Worm (Caenorhabditis elegans) whole organism, L4 larva: ENCODE measurements around the gene irld-39.
A peak's percentile ranks its signal among the peaks of the same experiment; 100 is the strongest.

Source experiments
- F10B5.3 ChIP-seq: sonication (generic microtip); optimal IDR thresholded peaks from 2 replicates; lab custom pipeline; 2016; ENCODE audit warnings: mild to moderate bottlenecking, missing genetic modification characterization, missing compliant biosample characterization
- F26F4.8 ChIP-seq: fragments of 200-800 bp; sonication (Bioruptor generic); conservative IDR thresholded peaks from 2 replicates; pipeline ENCODE4 v1.3.6; 2022; ENCODE audit warnings: missing genetic modification characterization, missing compliant biosample characterization
- Y48G9A.11 ChIP-seq: fragments of 200-800 bp; sonication (Bioruptor generic); IDR thresholded peaks from 2 replicates; pipeline ENCODE4 v1.3.6; 2022; ENCODE audit warnings: missing genetic modification reagents, missing genetic modification characterization, missing compliant biosample characterization
- Y5F2A.4 ChIP-seq: fragments of 200-800 bp; sonication (Bioruptor generic); optimal IDR thresholded peaks from 2 replicates; lab custom pipeline; 2018; ENCODE audit warnings: mild to moderate bottlenecking, missing genetic modification characterization, missing compliant biosample characterization
- ZK337.2 ChIP-seq: fragments of 200-800 bp; sonication (Bioruptor generic); IDR thresholded peaks from 2 replicates; pipeline ENCODE4 v1.3.6; 2022; ENCODE audit warnings: missing genetic modification reagents, missing genetic modification characterization, missing compliant biosample characterization
- aly-2 ChIP-seq: sonication (generic microtip); optimal IDR thresholded peaks from 2 replicates; lab custom pipeline; 2018; ENCODE audit warnings: missing biosample characterization, missing genetic modification characterization
- ama-1 ChIP-seq: fragments of 150-350 bp; optimal IDR thresholded peaks from 2 replicates; lab custom pipeline; 2014; ENCODE audit warnings: inconsistent platforms, mixed read lengths
- arid-1 ChIP-seq: fragments of 200-800 bp; sonication (Bioruptor generic); conservative IDR thresholded peaks from 2 replicates; pipeline ENCODE4 v1.3.6; 2022; ENCODE audit warnings: missing genetic modification reagents, missing genetic modification characterization, missing compliant biosample characterization
- ceh-62 ChIP-seq: sonication (generic microtip); optimal IDR thresholded peaks from 2 replicates; lab custom pipeline; 2017; ENCODE audit warnings: missing biosample characterization, missing genetic modification characterization
- ceh-82 ChIP-seq: sonication (generic microtip); optimal IDR thresholded peaks from 2 replicates; lab custom pipeline; 2017; ENCODE audit warnings: missing biosample characterization, missing genetic modification characterization
- ces-1 ChIP-seq: fragments of 150-350 bp; sonication (generic microtip); optimal IDR thresholded peaks from 4 replicates; lab custom pipeline; 2014; ENCODE audit warnings: missing biosample characterization, missing genetic modification reagents, missing genetic modification characterization
- duxl-1 ChIP-seq: sonication (generic microtip); optimal IDR thresholded peaks from 2 replicates; lab custom pipeline; 2016; ENCODE audit warnings: mild to moderate bottlenecking, missing genetic modification characterization, moderate library complexity, missing compliant biosample characterization; ENCODE audit not compliant: poor library complexity
- gei-8 ChIP-seq: fragments of 200-800 bp; sonication (Bioruptor generic); optimal IDR thresholded peaks from 2 replicates; lab custom pipeline; 2018; ENCODE audit warnings: mild to moderate bottlenecking, missing genetic modification characterization, missing compliant biosample characterization
- hif-1 ChIP-seq, 2 experiments: sonication (generic microtip); optimal IDR thresholded peaks; 2 replicates each; lab custom pipeline; 2016 to 2017; ENCODE audit warnings: missing compliant biosample characterization in 2 of 2, missing genetic modification characterization in 2 of 2, missing genetic modification reagents in 2 of 2, missing genotype in 2 of 2, mild to moderate bottlenecking in 1 of 2
- hlh-11 ChIP-seq: fragments of 200-800 bp; sonication (Bioruptor generic); optimal IDR thresholded peaks from 2 replicates; lab custom pipeline; 2018; ENCODE audit warnings: mild to moderate bottlenecking, missing genetic modification characterization, missing compliant biosample characterization
- hmg-1.1 ChIP-seq: fragments of 200-800 bp; sonication (Bioruptor generic); IDR thresholded peaks from 2 replicates; pipeline ENCODE4 v1.3.6; 2022; ENCODE audit warnings: missing genetic modification reagents, missing genetic modification characterization, missing compliant biosample characterization
- lin-1 ChIP-seq: fragments of 200-800 bp; sonication (Bioruptor generic); IDR thresholded peaks from 2 replicates; pipeline ENCODE4 v1.3.6; 2022; ENCODE audit warnings: missing genetic modification reagents, missing genetic modification characterization, missing compliant biosample characterization
- lin-13 ChIP-seq: fragments of 150-350 bp; optimal IDR thresholded peaks from 2 replicates; lab custom pipeline; 2014; ENCODE audit warnings: missing biosample characterization, missing genetic modification reagents, missing genetic modification characterization
- lin-15B ChIP-seq: fragments of 150-350 bp; sonication (generic microtip); optimal IDR thresholded peaks from 3 replicates; lab custom pipeline; 2014; ENCODE audit warnings: missing biosample characterization, missing genetic modification characterization
- lin-29 ChIP-seq: fragments of 200-800 bp; sonication (Bioruptor generic); IDR thresholded peaks from 2 replicates; pipeline ENCODE4 v1.3.6; 2022; ENCODE audit warnings: missing genetic modification reagents, missing genetic modification characterization, missing compliant biosample characterization
- lin-39 ChIP-seq: fragments of 150-350 bp; optimal IDR thresholded peaks from 2 replicates; lab custom pipeline; 2014; ENCODE audit warnings: missing biosample characterization, missing genetic modification reagents, missing genetic modification characterization
- lsy-2 ChIP-seq, 2 experiments: fragments of 150-350 bp in 1 of 2; sonication (generic microtip) in 1 of 2; optimal IDR thresholded peaks; 2 replicates each; lab custom pipeline; 2014 to 2017; ENCODE audit warnings: missing biosample characterization in 2 of 2, missing genetic modification characterization in 2 of 2
- madf-5 ChIP-seq, 2 experiments: fragments of 200-800 bp; sonication (Bioruptor generic); IDR thresholded peaks; 2 replicates each; pipeline ENCODE4 v1.3.6; 2022; ENCODE audit warnings: missing compliant biosample characterization in 2 of 2, missing genetic modification characterization in 2 of 2
- mep-1 ChIP-seq: fragments of 150-350 bp; sonication (generic microtip); optimal IDR thresholded peaks from 3 replicates; lab custom pipeline; 2014; ENCODE audit warnings: missing biosample characterization, missing genetic modification characterization
- mxl-2 ChIP-seq: fragments of 200-800 bp; sonication (Bioruptor generic); conservative IDR thresholded peaks from 2 replicates; pipeline ENCODE4 v1.3.6; 2022; ENCODE audit warnings: missing genetic modification reagents, missing genetic modification characterization, missing compliant biosample characterization
- nhr-11 ChIP-seq: fragments of 150-350 bp; optimal IDR thresholded peaks from 2 replicates; lab custom pipeline; 2014; ENCODE audit warnings: missing biosample characterization, missing genetic modification characterization
- nhr-111 ChIP-seq: fragments of 200-800 bp; sonication (Bioruptor generic); optimal IDR thresholded peaks from 2 replicates; lab custom pipeline; 2018; ENCODE audit warnings: mild to moderate bottlenecking, missing genetic modification characterization, missing compliant biosample characterization
- nhr-25 ChIP-seq: sonication (generic microtip); optimal IDR thresholded peaks from 2 replicates; lab custom pipeline; 2017; ENCODE audit warnings: missing genetic modification characterization, mild to moderate bottlenecking, missing compliant biosample characterization, antibody characterized with exemption, moderate library complexity, borderline replicate concordance; ENCODE audit not compliant: insufficient read depth
- nhr-77 ChIP-seq: fragments of 150-350 bp; optimal IDR thresholded peaks from 2 replicates; lab custom pipeline; 2014; ENCODE audit warnings: missing biosample characterization, missing genetic modification characterization
- php-3 ChIP-seq: fragments of 200-800 bp; sonication (Bioruptor generic); IDR thresholded peaks from 2 replicates; pipeline ENCODE4 v1.3.6; 2022; ENCODE audit warnings: missing genetic modification reagents, missing genetic modification characterization, missing compliant biosample characterization
- snpc-1.2 ChIP-seq: fragments of 200-800 bp; sonication (Bioruptor generic); IDR thresholded peaks from 2 replicates; pipeline ENCODE4 v1.3.6; 2022; ENCODE audit warnings: missing genetic modification reagents, missing genetic modification characterization, missing compliant biosample characterization
- snpc-4 ChIP-seq: fragments of 150-350 bp; optimal IDR thresholded peaks from 2 replicates; lab custom pipeline; 2014; ENCODE audit warnings: missing biosample characterization, missing genetic modification characterization
- spr-3 ChIP-seq: fragments of 200-800 bp; sonication (Bioruptor generic); optimal IDR thresholded peaks from 2 replicates; lab custom pipeline; 2018; ENCODE audit warnings: mild to moderate bottlenecking, missing genetic modification characterization, missing compliant biosample characterization
- unc-130 ChIP-seq: sonication (generic microtip); optimal IDR thresholded peaks from 2 replicates; lab custom pipeline; 2016; ENCODE audit warnings: missing genetic modification reagents, missing genetic modification characterization, missing compliant biosample characterization
- vab-7 ChIP-seq: fragments of 200-800 bp; sonication (Bioruptor generic); IDR thresholded peaks from 2 replicates; pipeline ENCODE4 v1.3.6; 2022; ENCODE audit warnings: missing genetic modification reagents, missing genetic modification characterization, missing compliant biosample characterization
- zag-1 ChIP-seq: fragments of 150-350 bp; optimal IDR thresholded peaks from 2 replicates; lab custom pipeline; 2014; ENCODE audit warnings: missing biosample characterization, missing genetic modification characterization
- zfp-2 ChIP-seq: sonication (generic microtip); optimal IDR thresholded peaks from 2 replicates; lab custom pipeline; 2016; ENCODE audit warnings: mild to moderate bottlenecking, missing genetic modification characterization, missing compliant biosample characterization
- zip-11 ChIP-seq: fragments of 200-800 bp; sonication (Bioruptor generic); IDR thresholded peaks from 2 replicates; pipeline ENCODE4 v1.3.6; 2022; ENCODE audit warnings: missing genetic modification characterization, missing compliant biosample characterization
- zip-2 ChIP-seq: fragments of 150-350 bp; optimal IDR thresholded peaks from 2 replicates; lab custom pipeline; 2014; ENCODE audit warnings: missing biosample characterization, missing genetic modification characterization
- ztf-11 ChIP-seq: fragments of 150-350 bp; optimal IDR thresholded peaks from 2 replicates; lab custom pipeline; 2014; ENCODE audit warnings: missing biosample characterization, missing genetic modification characterization

The irld-39 gene

ce11 chrIV:16257330-16257729 lies 24.4 kb downstream of the irld-39 start, which contains the start of gene hlh-31:
TSS of gene hlh-31 (plus strand) at chrIV:16257630.
- TF ChIP-seq mep-1 (tag; lab: Kevin White, UChicago), result no peak
- TF ChIP-seq arid-1 (GFP tag; lab: Robert Waterston, UW), result no peak
- TF ChIP-seq unc-130 (GFP tag; lab: Kevin White, UChicago), result no peak
- TF ChIP-seq lin-1 (GFP tag; lab: Robert Waterston, UW), result no peak
- TF ChIP-seq zfp-2 (tag; lab: Kevin White, UChicago), result no peak
- TF ChIP-seq madf-5 (GFP tag; IDR thresholded peaks at IDR 0.05; lab: Robert Waterston, UW), result no peak
- no peak for TF ChIP-seq zag-1 (tag; lab: Kevin White, UChicago)
- no peak for TF ChIP-seq nhr-25 (tag; lab: Kevin White, UChicago)
- no peak for TF ChIP-seq zip-2 (tag; lab: Kevin White, UChicago)
- no peak for TF ChIP-seq zip-11
- TF ChIP-seq spr-3 (GFP tag; lab: Kevin White, UChicago), result no peak
- no peak for TF ChIP-seq ztf-11 (tag; lab: Kevin White, UChicago)
- no peak for TF ChIP-seq vab-7 (GFP tag; lab: Robert Waterston, UW)
- TF ChIP-seq hmg-1.1 (GFP tag; lab: Robert Waterston, UW), result no peak
- TF ChIP-seq lin-39 (tag; lab: Kevin White, UChicago), result no peak
- TF ChIP-seq aly-2 (tag; lab: Kevin White, UChicago), result no peak
- TF ChIP-seq, all 104 proteins: peak for 0

DNA sequence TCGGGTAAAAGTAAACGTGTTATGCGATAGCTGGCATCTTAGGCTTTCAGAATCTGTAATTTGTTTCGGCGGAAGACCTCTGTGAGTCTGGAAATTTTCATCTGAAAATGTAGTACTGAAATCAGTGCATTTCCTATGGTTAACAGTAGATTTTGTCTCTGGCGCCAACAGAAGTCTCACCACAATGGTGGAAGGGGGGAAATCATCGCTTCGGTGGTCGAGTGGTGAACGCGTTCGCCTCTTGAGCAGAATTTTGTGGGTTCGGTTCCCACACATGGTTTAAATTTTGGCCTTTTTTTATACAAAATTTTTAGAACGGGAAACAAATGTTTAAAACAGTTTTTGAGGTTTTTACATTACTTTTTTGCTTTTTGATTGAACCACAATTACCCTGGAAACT lies 27.3 kb downstream of the irld-39 start:
- peak; percentile 96 for TF ChIP-seq snpc-1.2

- TF ChIP-seq lsy-2 (tag; optimal IDR thresholded peaks at IDR 0.05; lab: Kevin White, UChicago) (no peak), lin-29 (GFP tag; lab: Robert Waterston, UW) (no peak), mxl-2 (GFP tag; lab: Robert Waterston, UW) (no peak), lin-15B (no peak), F10B5.3 (tag; lab: Kevin White, UChicago) (no peak), php-3 (no peak), lin-39 (tag; lab: Kevin White, UChicago) (no peak), hlh-11 (no peak)
Observed at ce11 chrIV:16270955-16271354, 38.0 kb downstream of the irld-39 start, which contains the start of gene F38C2.4. TSS of gene F38C2.4 (plus strand) at chrIV:16271255.

DNA sequence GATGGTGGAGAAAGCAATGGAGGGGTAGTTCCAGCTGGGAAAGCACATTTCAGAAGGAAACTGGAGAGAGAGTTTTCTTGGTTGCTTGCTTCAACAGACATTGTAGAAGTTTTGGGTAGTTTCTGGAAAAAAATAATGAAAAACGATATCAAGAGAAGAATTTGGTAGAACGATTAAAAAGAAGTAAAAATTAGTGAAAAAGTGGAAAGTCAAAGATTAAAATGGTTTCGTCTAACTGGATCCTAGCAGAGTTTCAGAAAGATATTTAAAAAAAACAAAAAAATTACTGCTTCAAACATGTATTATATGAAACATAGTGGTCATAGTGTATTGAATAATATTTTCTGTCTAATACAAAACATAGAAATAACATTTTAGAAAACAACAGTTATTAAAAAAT lies 44.3 kb downstream of the irld-39 start, which contains the start of gene F38C2.7:
Gene F38C2.7, minus strand, starts transcription at position 101 of the 400 bp plus-strand sequence.
- TF ChIP-seq hif-1 (tag; optimal IDR thresholded peaks at IDR 0.05; lab: Kevin White, UChicago), result no peak
- no peak for TF ChIP-seq nhr-11 (tag; lab: Kevin White, UChicago)
- TF ChIP-seq ceh-62 (tag; lab: Kevin White, UChicago), result no peak
- TF ChIP-seq duxl-1, result no peak
- TF ChIP-seq ceh-82, result no peak
- no peak for TF ChIP-seq ces-1 (GFP tag; lab: Kevin White, UChicago)
- TF ChIP-seq ZK337.2 (GFP tag; lab: Robert Waterston, UW), result no peak

- TF ChIP-seq lin-39 (tag; lab: Kevin White, UChicago) (no peak), gei-8 (GFP tag; lab: Kevin White, UChicago) (no peak), nhr-111 (GFP tag; lab: Kevin White, UChicago) (no peak), lin-29 (GFP tag; lab: Robert Waterston, UW) (no peak), hif-1 (tag; optimal IDR thresholded peaks at IDR 0.05; lab: Kevin White, UChicago) (no peak), snpc-4 (tag; lab: Kevin White, UChicago) (no peak), Y5F2A.4 (no peak), F26F4.8 (GFP tag; lab: Robert Waterston, UW) (no peak), zfp-2 (tag; lab: Kevin White, UChicago) (no peak), hmg-1.1 (GFP tag; lab: Robert Waterston, UW) (no peak), nhr-77 (tag; lab: Kevin White, UChicago) (no peak), duxl-1 (no peak), Y48G9A.11 (GFP tag; lab: Robert Waterston, UW) (no peak), nhr-25 (tag; lab: Kevin White, UChicago) (no peak), lin-13 (no peak), ama-1 (lab: Kevin White, UChicago) (no peak)
- TF ChIP-seq, all 104 proteins: peak for 0
Observed at ce11 chrIV:16277902-16278301, 45.0 kb downstream of the irld-39 start, which contains the start of gene ccch-2. TSS of gene ccch-2 (plus strand) at chrIV:16278202.
